Worm (Caenorhabditis elegans) whole organism, L4 larva: ENCODE data around the gene srx-121.
A peak's percentile ranks its signal among the peaks of the same experiment; 100 is the strongest.
"Not testable (repeated sequence)": the region's sequence is repeated elsewhere in the genome, so short reads cannot be mapped to it uniquely, and the experiment has no call there.

Source experiments
- D1046.2 ChIP-seq: fragments of 200-800 bp; sonication (Bioruptor generic); IDR thresholded peaks from 2 replicates; pipeline ENCODE4 v1.3.6; 2022; ENCODE audit warnings: missing genetic modification characterization, missing compliant biosample characterization
- R02D3.7 ChIP-seq: fragments of 150-350 bp; sonication (generic microtip); optimal IDR thresholded peaks from 3 replicates; lab custom pipeline; 2014; ENCODE audit warnings: missing biosample characterization, missing genetic modification characterization
- T20F7.1 ChIP-seq: fragments of 200-800 bp; sonication (Bioruptor generic); optimal IDR thresholded peaks from 2 replicates; lab custom pipeline; 2018; ENCODE audit warnings: mild to moderate bottlenecking, missing genetic modification characterization, missing compliant biosample characterization
- Y75B8A.6 ChIP-seq: fragments of 200-800 bp; sonication (Bioruptor generic); IDR thresholded peaks from 2 replicates; pipeline ENCODE4 v1.3.6; 2022; ENCODE audit warnings: missing genetic modification reagents, missing genetic modification characterization, missing compliant biosample characterization
- ZK337.2 ChIP-seq: fragments of 200-800 bp; sonication (Bioruptor generic); IDR thresholded peaks from 2 replicates; pipeline ENCODE4 v1.3.6; 2022; ENCODE audit warnings: missing genetic modification reagents, missing genetic modification characterization, missing compliant biosample characterization
- aha-1 ChIP-seq: fragments of 150-350 bp; peaks from one replicate; lab custom pipeline; 2014; ENCODE audit warnings: missing biosample characterization, missing genetic modification characterization
- ceh-20 ChIP-seq: fragments of 200-800 bp; sonication (Bioruptor generic); IDR thresholded peaks from 2 replicates; pipeline ENCODE4 v1.3.6; 2022; ENCODE audit warnings: missing genetic modification reagents, missing genetic modification characterization, missing compliant biosample characterization
- ceh-28 ChIP-seq: fragments of 150-350 bp; optimal IDR thresholded peaks from 2 replicates; lab custom pipeline; 2014; ENCODE audit warnings: missing biosample characterization, missing genetic modification reagents, missing genetic modification characterization
- ceh-32 ChIP-seq: sonication (generic microtip); optimal IDR thresholded peaks from 2 replicates; lab custom pipeline; 2016; ENCODE audit warnings: mild to moderate bottlenecking, missing genetic modification characterization, missing compliant biosample characterization; ENCODE audit not compliant: poor library complexity
- ces-1 ChIP-seq: fragments of 150-350 bp; sonication (generic microtip); optimal IDR thresholded peaks from 4 replicates; lab custom pipeline; 2014; ENCODE audit warnings: missing biosample characterization, missing genetic modification reagents, missing genetic modification characterization
- ctbp-1 ChIP-seq: fragments of 200-800 bp; sonication (Bioruptor generic); IDR thresholded peaks from 2 replicates; pipeline ENCODE4 v1.3.6; 2022; ENCODE audit warnings: missing genetic modification reagents, missing genetic modification characterization, missing compliant biosample characterization
- daf-16 ChIP-seq, 3 experiments: sonication (generic microtip); optimal IDR thresholded peaks; 2 replicates each; lab custom pipeline; 2016 to 2017; ENCODE audit warnings: missing genetic modification characterization in 3 of 3, missing genetic modification reagents in 3 of 3, mild to moderate bottlenecking in 2 of 3, missing compliant biosample characterization in 2 of 3, missing biosample characterization in 1 of 3, moderate library complexity in 1 of 3
- daf-19 ChIP-seq: fragments of 200-800 bp; sonication (Bioruptor generic); conservative IDR thresholded peaks from 2 replicates; pipeline ENCODE4 v1.3.6; 2022; ENCODE audit warnings: missing genetic modification characterization, missing compliant biosample characterization
- hmg-1.1 ChIP-seq: fragments of 200-800 bp; sonication (Bioruptor generic); IDR thresholded peaks from 2 replicates; pipeline ENCODE4 v1.3.6; 2022; ENCODE audit warnings: missing genetic modification reagents, missing genetic modification characterization, missing compliant biosample characterization
- jun-1 ChIP-seq: fragments of 150-350 bp; optimal IDR thresholded peaks from 2 replicates; lab custom pipeline; 2014; ENCODE audit warnings: missing biosample characterization, missing genetic modification reagents, missing genetic modification characterization
- lim-7 ChIP-seq: fragments of 200-800 bp; sonication (Bioruptor generic); IDR thresholded peaks from 2 replicates; pipeline ENCODE4 v1.3.6; 2022; ENCODE audit warnings: missing genetic modification characterization, missing compliant biosample characterization
- madf-5 ChIP-seq, 2 experiments: fragments of 200-800 bp; sonication (Bioruptor generic); IDR thresholded peaks; 2 replicates each; pipeline ENCODE4 v1.3.6; 2022; ENCODE audit warnings: missing compliant biosample characterization in 2 of 2, missing genetic modification characterization in 2 of 2
- madf-9 ChIP-seq: fragments of 200-800 bp; sonication (Bioruptor generic); conservative IDR thresholded peaks from 2 replicates; pipeline ENCODE4 v1.3.6; 2022; ENCODE audit warnings: missing genetic modification reagents, missing genetic modification characterization, missing compliant biosample characterization
- mdt-29 ChIP-seq: fragments of 200-800 bp; sonication (Bioruptor generic); IDR thresholded peaks from 2 replicates; pipeline ENCODE4 v1.3.6; 2022; ENCODE audit warnings: missing genetic modification reagents, missing genetic modification characterization, missing compliant biosample characterization
- nhr-28 ChIP-seq: fragments of 150-350 bp; optimal IDR thresholded peaks from 2 replicates; lab custom pipeline; 2014; ENCODE audit warnings: missing biosample characterization, missing genetic modification characterization
- pha-4 ChIP-seq, 2 experiments: fragments of 150-350 bp in 1 of 2; fragments of 200-800 bp in 1 of 2; sonication (Bioruptor generic) in 1 of 2; IDR thresholded peaks in 1 of 2; optimal IDR thresholded peaks in 1 of 2; 2 replicates each; pipeline versions ENCODE4 v1.3.6 to Lab custom; 2014 to 2022; ENCODE audit warnings: missing genetic modification characterization in 2 of 2, missing genetic modification reagents in 2 of 2, missing biosample characterization in 1 of 2, missing compliant biosample characterization in 1 of 2
- rbr-2 ChIP-seq: sonication (generic microtip); optimal IDR thresholded peaks from 2 replicates; lab custom pipeline; 2016; ENCODE audit warnings: missing genotype, missing genetic modification characterization, missing compliant biosample characterization
- set-16 ChIP-seq: fragments of 200-800 bp; sonication (Bioruptor generic); IDR thresholded peaks from 2 replicates; pipeline ENCODE4 v1.3.6; 2022; ENCODE audit warnings: missing genetic modification reagents, missing genetic modification characterization, missing compliant biosample characterization
- unc-39 ChIP-seq: sonication (generic microtip); optimal IDR thresholded peaks from 2 replicates; lab custom pipeline; 2017; ENCODE audit warnings: missing biosample characterization, missing genetic modification characterization
- unc-62 ChIP-seq, 3 experiments: fragments of 150-350 bp in 1 of 3; sonication (generic microtip); optimal IDR thresholded peaks in 2 of 3; peaks in 1 of 3; 1 replicate in 1 of 3; 2 replicates in 2 of 3; lab custom pipeline; 2014 to 2017; ENCODE audit warnings: missing biosample characterization in 3 of 3, missing genetic modification characterization in 3 of 3, missing genetic modification reagents in 3 of 3, missing genotype in 1 of 3
- vab-7 ChIP-seq: fragments of 200-800 bp; sonication (Bioruptor generic); IDR thresholded peaks from 2 replicates; pipeline ENCODE4 v1.3.6; 2022; ENCODE audit warnings: missing genetic modification reagents, missing genetic modification characterization, missing compliant biosample characterization
- zfp-2 ChIP-seq: sonication (generic microtip); optimal IDR thresholded peaks from 2 replicates; lab custom pipeline; 2016; ENCODE audit warnings: mild to moderate bottlenecking, missing genetic modification characterization, missing compliant biosample characterization
- zfp-3 ChIP-seq: fragments of 200-800 bp; sonication (Bioruptor generic); conservative IDR thresholded peaks from 2 replicates; pipeline ENCODE4 v1.3.6; 2022; ENCODE audit warnings: missing genetic modification reagents, missing genetic modification characterization, missing compliant biosample characterization
- ztf-7 ChIP-seq: fragments of 150-350 bp; optimal IDR thresholded peaks from 2 replicates; lab custom pipeline; 2014; ENCODE audit warnings: missing biosample characterization, missing genetic modification characterization

The srx-121 gene

DNA sequence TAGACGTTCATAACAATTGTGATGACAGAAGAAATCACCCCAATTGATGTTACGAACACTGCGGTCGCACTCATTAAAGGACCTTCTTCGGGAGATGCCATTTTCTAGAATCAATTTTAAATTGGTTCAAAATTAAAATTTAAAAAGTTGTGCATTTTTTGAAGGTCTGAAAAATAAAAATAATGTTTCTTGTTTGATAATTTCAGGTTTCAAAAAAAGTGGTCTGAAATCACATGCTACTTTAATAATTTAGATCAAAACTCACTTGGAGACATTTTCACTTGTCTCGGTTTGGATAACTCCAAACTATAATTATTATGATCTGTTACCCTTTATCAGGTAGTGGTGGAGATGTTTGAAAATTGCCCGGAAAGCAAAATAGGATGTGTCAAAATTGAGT lies 4.4 kb upstream of the srx-121 start, which contains the start of gene srbc-2:
TSS of gene srbc-2 (minus strand) at position 101 of the 400 bp plus-strand sequence.
- TF ChIP-seq D1046.2 (no peak), daf-16 (GFP tag; optimal IDR thresholded peaks at IDR 0.05; lab: Kevin White, UChicago) (no peak), daf-16 (tag; optimal IDR thresholded peaks at IDR 0.05; lab: Kevin White, UChicago) (no peak), vab-7 (no peak), zfp-2 (tag; lab: Kevin White, UChicago) (no peak), ztf-7 (no peak), ceh-20 (no peak), daf-19 (GFP tag; lab: Robert Waterston, UW) (no peak), zfp-3 (GFP tag; lab: Robert Waterston, UW) (no peak), madf-5 (GFP tag; IDR thresholded peaks at IDR 0.05; lab: Robert Waterston, UW) (no peak), jun-1 (tag; lab: Kevin White, UChicago) (no peak), mdt-29 (GFP tag; lab: Robert Waterston, UW) (no peak), aha-1 (no peak), R02D3.7 (tag; lab: Kevin White, UChicago) (no peak), Y75B8A.6 (no peak)

DNA sequence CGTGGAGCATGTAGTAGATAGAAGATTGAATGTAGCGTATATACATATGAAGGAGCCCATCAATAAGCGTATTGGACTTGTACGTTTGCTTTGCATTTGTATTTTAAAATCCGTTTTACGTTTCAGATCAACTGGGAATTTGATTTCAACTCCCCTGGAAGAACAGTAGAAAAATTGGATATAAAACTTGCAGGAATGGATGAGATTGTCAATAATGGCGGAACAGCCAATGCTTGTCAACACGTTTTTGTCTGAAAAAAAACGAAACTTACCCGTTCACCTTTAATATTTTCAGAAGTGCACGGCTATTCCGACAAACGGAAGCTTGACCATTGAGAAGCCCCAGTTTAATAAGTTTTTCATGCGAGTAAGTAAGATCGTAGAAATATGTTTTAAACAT lies 4.8 kb downstream of the srx-121 start, which contains the start of gene C04E12.2:
TSS of gene C04E12.2 (plus strand) at position 301 of the 400 bp plus-strand sequence.
- not testable (repeated sequence) for TF ChIP-seq ceh-32 (tag; lab: Kevin White, UChicago); T20F7.1 (GFP tag; lab: Kevin White, UChicago); unc-39 (tag; lab: Kevin White, UChicago)

DNA sequence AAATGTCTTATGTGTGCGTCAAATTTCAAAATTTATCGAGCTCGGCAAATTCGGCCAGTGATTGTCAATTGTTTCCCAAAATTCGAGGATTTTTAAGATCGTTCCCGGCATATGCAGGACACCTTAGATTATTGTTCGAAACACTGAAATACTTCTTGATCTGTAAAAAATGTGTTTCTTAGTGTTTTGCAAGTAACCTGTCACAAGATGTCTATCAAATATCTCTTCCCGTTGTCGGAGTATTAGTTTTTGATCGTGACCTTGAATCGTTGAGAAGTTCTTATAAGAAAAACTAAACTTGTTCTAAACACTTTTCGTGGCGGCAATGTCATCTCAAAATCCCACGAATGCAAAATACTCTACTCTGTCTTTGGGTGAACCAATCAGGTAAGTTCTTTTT lies 10.1 kb downstream of the srx-121 start, which contains the start of gene C04E12.4:
TSS of gene C04E12.4 (plus strand) at position 301 of the 400 bp plus-strand sequence.
- TF ChIP-seq lim-7 (no peak), pha-4 (GFP tag; IDR thresholded peaks at IDR 0.05; lab: Robert Waterston, UW) (no peak), pha-4 (tag; optimal IDR thresholded peaks at IDR 0.05; lab: Kevin White, UChicago) (no peak), nhr-28 (tag; lab: Kevin White, UChicago) (peak; percentile 22), aha-1 (peak; percentile 88), madf-9 (GFP tag; lab: Robert Waterston, UW) (no peak)

DNA sequence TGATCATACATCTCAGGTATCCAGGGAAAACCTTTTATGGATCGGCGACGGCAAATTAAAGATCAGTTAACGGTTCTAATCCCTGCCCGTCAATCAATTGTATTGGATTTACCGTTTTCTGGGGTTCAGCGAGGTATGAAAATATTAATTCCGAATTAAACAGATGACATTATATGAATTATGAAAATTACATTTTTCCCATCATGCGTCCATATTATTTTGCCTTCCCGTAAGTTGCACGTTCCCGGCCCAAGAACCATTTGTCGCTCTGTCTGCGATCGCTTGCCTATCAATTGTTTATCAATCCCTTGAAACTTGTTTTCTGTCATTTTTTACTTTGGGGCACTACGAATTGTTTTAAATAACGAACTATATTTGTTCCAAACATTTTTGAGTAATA lies 10.9 kb downstream of the srx-121 start:
- TF ChIP-seq set-16 (no peak), unc-62 (GFP tag; optimal IDR thresholded peaks at IDR 0.05 in 1 of 2; lab: Kevin White, UChicago) (peak in 1 of 2 experiments; percentile 97), unc-62 (tag; optimal IDR thresholded peaks at IDR 0.05; lab: Kevin White, UChicago) (no peak), nhr-28 (tag; lab: Kevin White, UChicago) (no peak)

DNA sequence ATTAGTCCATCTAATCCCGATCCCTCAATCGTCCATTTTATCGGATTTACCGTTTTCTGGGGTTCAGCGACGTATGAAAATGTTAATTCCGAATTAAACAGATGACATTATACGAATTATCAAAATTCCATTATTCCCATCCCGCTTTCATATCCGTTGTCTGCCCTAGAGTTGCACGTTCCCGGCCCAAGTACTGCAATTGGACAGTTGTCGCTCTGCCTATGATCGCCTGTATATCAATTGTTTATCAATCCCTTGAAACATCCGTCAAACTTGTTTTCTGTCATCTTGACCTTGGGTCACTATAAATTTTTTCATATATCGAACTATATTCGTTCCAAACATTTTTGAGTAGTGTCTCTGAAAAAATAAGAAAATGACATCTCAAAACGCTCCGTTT lies 14.3 kb downstream of the srx-121 start, which contains the start of gene C04E12.5:
TSS of gene C04E12.5 (plus strand) at position 301 of the 400 bp plus-strand sequence.
- TF ChIP-seq ces-1 (GFP tag; lab: Kevin White, UChicago) (no peak), unc-62 (GFP tag; optimal IDR thresholded peaks at IDR 0.05 in 1 of 2; lab: Kevin White, UChicago) (peak in 1 of 2 experiments; percentile 78), unc-62 (tag; optimal IDR thresholded peaks at IDR 0.05; lab: Kevin White, UChicago) (no peak)

DNA sequence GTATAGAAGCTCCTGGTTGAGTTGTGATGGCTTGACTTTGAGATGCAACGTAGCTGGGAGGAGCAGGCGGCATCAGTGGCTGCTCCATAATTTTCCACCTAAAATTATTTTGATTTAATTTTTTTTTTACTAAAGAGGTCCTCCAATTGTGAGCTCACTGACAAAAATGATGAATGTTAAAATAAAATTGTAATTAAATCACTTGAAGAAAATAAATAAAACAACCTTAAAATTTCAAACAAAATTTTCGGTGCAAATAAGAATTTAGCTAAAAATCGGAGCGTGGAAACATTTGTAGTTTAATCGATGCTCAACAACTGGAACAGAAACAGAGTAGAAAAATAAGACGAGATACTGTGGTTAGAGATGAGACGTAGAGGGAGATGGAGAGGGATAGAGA lies 15.5 kb downstream of the srx-121 start, which contains the start of gene scrm-3:
TSS of gene scrm-3 (minus strand) at position 101 of the 400 bp plus-strand sequence.
- TF ChIP-seq ZK337.2 (GFP tag; lab: Robert Waterston, UW): no peak
- no peak for TF ChIP-seq hmg-1.1
- no peak for TF ChIP-seq rbr-2 (tag; lab: Kevin White, UChicago)
- TF ChIP-seq ctbp-1 (GFP tag; lab: Robert Waterston, UW): no peak
- no peak for TF ChIP-seq ceh-28 (tag; lab: Kevin White, UChicago)
